Fruit fly (Drosophila melanogaster) whole organism, embryonic: Measurements from ENCODE around the gene CG11294.

Source experiments
- Blimp-1 ChIP-seq: fragments of 200-800 bp; sonication (Bioruptor generic); optimal IDR thresholded peaks from 3 replicates; lab custom pipeline; 2018; ENCODE audit warnings: missing biosample characterization, missing genetic modification characterization, mild to moderate bottlenecking, moderate library complexity, missing genetic modification reagents
- CG1024 ChIP-seq: fragments of 200-800 bp; sonication (Bioruptor generic); IDR thresholded peaks from 2 replicates; pipeline ENCODE4 v1.3.6; 2022; ENCODE audit warnings: missing biosample characterization, missing genetic modification characterization
- CG11093 ChIP-seq: fragments of 200-800 bp; sonication (Bioruptor generic); IDR thresholded peaks from 3 replicates; pipeline ENCODE4 v1.3.6; 2022; ENCODE audit warnings: missing biosample characterization, missing genetic modification characterization
- CG12071 ChIP-seq: fragments of 200-800 bp; sonication (Bioruptor generic); optimal IDR thresholded peaks from 3 replicates; lab custom pipeline; 2018; ENCODE audit warnings: missing biosample characterization, mild to moderate bottlenecking, missing genetic modification characterization
- CG12104 ChIP-seq: fragments of 200-800 bp; sonication (Bioruptor generic); optimal IDR thresholded peaks from 3 replicates; lab custom pipeline; 2016; ENCODE audit warnings: missing biosample characterization, missing genetic modification characterization
- CG12391 ChIP-seq: fragments of 200-800 bp; sonication (Bioruptor generic); optimal IDR thresholded peaks from 3 replicates; lab custom pipeline; 2018; ENCODE audit warnings: missing biosample characterization, mild to moderate bottlenecking, missing genetic modification characterization, moderate library complexity
- CG12744 ChIP-seq: fragments of 200-800 bp; sonication (Bioruptor generic); optimal IDR thresholded peaks from 2 replicates; lab custom pipeline; 2016; ENCODE audit warnings: missing biosample characterization, missing genetic modification characterization
- CG13424 ChIP-seq: fragments of 200-800 bp; sonication (Bioruptor generic); optimal IDR thresholded peaks from 2 replicates; lab custom pipeline; 2019; ENCODE audit warnings: missing biosample characterization, mild to moderate bottlenecking, missing genetic modification characterization, moderate library complexity
- CG15011 ChIP-seq: fragments of 200-800 bp; sonication (Bioruptor generic); optimal IDR thresholded peaks from 3 replicates; lab custom pipeline; 2018; ENCODE audit warnings: missing biosample characterization, mild to moderate bottlenecking, missing genetic modification characterization
- CG15696 ChIP-seq: fragments of 200-800 bp; sonication (Bioruptor generic); optimal IDR thresholded peaks from 2 replicates; lab custom pipeline; 2019; ENCODE audit warnings: missing biosample characterization, mild to moderate bottlenecking, missing genetic modification characterization, moderate library complexity
- CG16779 ChIP-seq: fragments of 200-800 bp; sonication (Bioruptor generic); IDR thresholded peaks from 2 replicates; pipeline ENCODE4 v1.3.6; 2022; ENCODE audit warnings: missing biosample characterization, missing genetic modification characterization
- CG17802 ChIP-seq: fragments of 200-800 bp; sonication (Bioruptor generic); optimal IDR thresholded peaks from 2 replicates; lab custom pipeline; 2018; ENCODE audit warnings: missing biosample characterization, mild to moderate bottlenecking, missing genetic modification characterization, moderate library complexity
- CG2116 ChIP-seq: fragments of 200-800 bp; sonication (Bioruptor generic); optimal IDR thresholded peaks from 3 replicates; lab custom pipeline; 2018; ENCODE audit warnings: missing biosample characterization, mild to moderate bottlenecking, missing genetic modification characterization
- CG2120 ChIP-seq: fragments of 200-800 bp; sonication (Bioruptor generic); optimal IDR thresholded peaks from 3 replicates; lab custom pipeline; 2016; ENCODE audit warnings: missing biosample characterization, missing genetic modification characterization
- CG2199 ChIP-seq: fragments of 200-800 bp; sonication (Bioruptor generic); IDR thresholded peaks from 3 replicates; pipeline ENCODE4 v1.3.6; 2022; ENCODE audit warnings: missing biosample characterization, missing genetic modification characterization
- CG30020 ChIP-seq: fragments of 200-800 bp; optimal IDR thresholded peaks from 2 replicates; lab custom pipeline; 2019; ENCODE audit warnings: missing biosample characterization, mild to moderate bottlenecking, missing genetic modification characterization, moderate library complexity
- CG31365 ChIP-seq: fragments of 200-800 bp; sonication (Bioruptor generic); optimal IDR thresholded peaks from 2 replicates; lab custom pipeline; 2018; ENCODE audit warnings: missing biosample characterization, mild to moderate bottlenecking, missing genetic modification characterization
- CG3281 ChIP-seq: fragments of 200-800 bp; sonication (Bioruptor generic); optimal IDR thresholded peaks from 3 replicates; lab custom pipeline; 2017; ENCODE audit warnings: missing biosample characterization, mild to moderate bottlenecking, missing genetic modification characterization
- CG33557 ChIP-seq: fragments of 200-800 bp; sonication (Bioruptor generic); optimal IDR thresholded peaks from 2 replicates; lab custom pipeline; 2019; ENCODE audit warnings: missing biosample characterization, mild to moderate bottlenecking, missing genetic modification characterization, moderate library complexity
- CG4854 ChIP-seq: fragments of 200-800 bp; sonication (Bioruptor generic); optimal IDR thresholded peaks from 2 replicates; lab custom pipeline; 2016; ENCODE audit warnings: missing biosample characterization, missing genetic modification characterization, inconsistent platforms
- CG9437 ChIP-seq: fragments of 200-800 bp; sonication (Bioruptor generic); optimal IDR thresholded peaks from 2 replicates; lab custom pipeline; 2018; ENCODE audit warnings: missing biosample characterization, mild to moderate bottlenecking, missing genetic modification characterization
- CkIIα-i1 ChIP-seq: fragments of 200-800 bp; sonication (Bioruptor generic); IDR thresholded peaks from 2 replicates; pipeline ENCODE4 v1.3.6; 2022; ENCODE audit warnings: missing biosample characterization, missing genetic modification characterization
- D19A ChIP-seq: fragments of 200-800 bp; optimal IDR thresholded peaks from 3 replicates; lab custom pipeline; 2019; ENCODE audit warnings: missing biosample characterization, mild to moderate bottlenecking, missing genetic modification characterization, moderate library complexity
- Dref ChIP-seq: fragments of 200-800 bp; sonication (Bioruptor generic); IDR thresholded peaks from 2 replicates; pipeline ENCODE4 v1.3.6; 2022; ENCODE audit warnings: missing biosample characterization, missing genetic modification characterization
- E2f1 ChIP-seq: fragments of 200-800 bp; sonication (Bioruptor generic); IDR thresholded peaks from 2 replicates; pipeline ENCODE4 v1.3.6; 2022; ENCODE audit warnings: missing biosample characterization, missing genetic modification characterization
- HLH4C ChIP-seq: fragments of 200-800 bp; sonication (Bioruptor generic); IDR thresholded peaks from 3 replicates; pipeline ENCODE4 v1.3.6; 2022; ENCODE audit warnings: missing biosample characterization, missing genetic modification characterization; ENCODE audit not compliant: partially characterized antibody
- Hand ChIP-seq: fragments of 200-800 bp; sonication (Bioruptor generic); optimal IDR thresholded peaks from 2 replicates; lab custom pipeline; 2017; ENCODE audit warnings: mild to moderate bottlenecking, missing biosample characterization, missing genetic modification reagents, missing genetic modification characterization
- HmgD ChIP-seq: fragments of 200-800 bp; sonication (Bioruptor generic); optimal IDR thresholded peaks from 3 replicates; lab custom pipeline; 2016; ENCODE audit warnings: missing biosample characterization, missing genetic modification characterization
- Hr3 ChIP-seq: fragments of 200-800 bp; sonication (Bioruptor generic); optimal IDR thresholded peaks from 3 replicates; lab custom pipeline; 2016; ENCODE audit warnings: missing biosample characterization, missing genetic modification characterization
- Mad ChIP-seq: fragments of 200-800 bp; sonication (Bioruptor generic); optimal IDR thresholded peaks from 2 replicates; lab custom pipeline; 2016; ENCODE audit warnings: missing biosample characterization, missing genetic modification characterization
- Optix ChIP-seq: fragments of 200-800 bp; sonication (Bioruptor generic); IDR thresholded peaks from 3 replicates; pipeline ENCODE4 v1.3.6; 2022; ENCODE audit warnings: missing biosample characterization, missing genetic modification characterization
- Ravus ChIP-seq: fragments of 200-800 bp; sonication (Bioruptor generic); IDR thresholded peaks from 2 replicates; pipeline ENCODE4 v1.3.6; 2022; ENCODE audit warnings: missing biosample characterization, missing genetic modification characterization
- Rfx ChIP-seq: fragments of 200-800 bp; sonication (Bioruptor generic); IDR thresholded peaks from 2 replicates; pipeline ENCODE4 v1.3.6; 2022; ENCODE audit warnings: missing biosample characterization, missing genetic modification characterization
- Six4 ChIP-seq: fragments of 200-800 bp; sonication (Bioruptor generic); optimal IDR thresholded peaks from 2 replicates; lab custom pipeline; 2016; ENCODE audit warnings: missing biosample characterization, missing genetic modification characterization
- Spps ChIP-seq: fragments of 200-800 bp; sonication (Bioruptor generic); optimal IDR thresholded peaks from 2 replicates; lab custom pipeline; 2018; ENCODE audit warnings: missing biosample characterization, mild to moderate bottlenecking, missing genetic modification characterization
- Stat92E ChIP-seq, 3 experiments: fragments of >200 bp in 2 of 3; fragments of 200-800 bp in 1 of 3; sonication (Bioruptor generic) in 1 of 3; optimal IDR thresholded peaks; 2 replicates each; lab custom pipeline; 2017 to 2019; ENCODE audit warnings: missing biosample characterization in 3 of 3, missing genetic modification characterization in 3 of 3, mild to moderate bottlenecking in 1 of 3, moderate library complexity in 1 of 3
- Tbp ChIP-seq: fragments of >200 bp; optimal IDR thresholded peaks from 2 replicates; lab custom pipeline; 2018; ENCODE audit warnings: missing biosample characterization, missing genetic modification characterization
- ab ChIP-seq: fragments of 200-800 bp; sonication (Bioruptor generic); optimal IDR thresholded peaks from 2 replicates; lab custom pipeline; 2016; ENCODE audit warnings: missing biosample characterization, missing genetic modification characterization
- btn ChIP-seq: fragments of 200-800 bp; sonication (Bioruptor generic); optimal IDR thresholded peaks from 2 replicates; lab custom pipeline; 2016; ENCODE audit warnings: missing biosample characterization, missing genetic modification characterization
- ci ChIP-seq: fragments of 200-800 bp; sonication (Bioruptor generic); IDR thresholded peaks from 3 replicates; pipeline ENCODE4 v1.3.6; 2022; ENCODE audit warnings: missing biosample characterization, missing genetic modification characterization
- dm ChIP-seq: fragments of 200-800 bp; sonication (Bioruptor generic); optimal IDR thresholded peaks from 3 replicates; lab custom pipeline; 2016; ENCODE audit warnings: missing biosample characterization, missing genetic modification characterization
- en ChIP-seq: fragments of 200-800 bp; sonication (Bioruptor generic); optimal IDR thresholded peaks from 2 replicates; lab custom pipeline; 2016; ENCODE audit warnings: missing biosample characterization, missing genetic modification characterization
- eve ChIP-seq, 2 experiments: fragments of >200 bp; optimal IDR thresholded peaks; 2 replicates each; lab custom pipeline; 2017; ENCODE audit warnings: missing biosample characterization in 2 of 2, missing genetic modification characterization in 2 of 2
- gce ChIP-seq: fragments of 200-800 bp; sonication (Bioruptor generic); IDR thresholded peaks from 3 replicates; pipeline ENCODE4 v1.3.6; 2022; ENCODE audit warnings: missing biosample characterization, missing genetic modification characterization
- h ChIP-seq: fragments of >200 bp; optimal IDR thresholded peaks from 2 replicates; lab custom pipeline; 2017
- nau ChIP-seq: fragments of 200-800 bp; sonication (Bioruptor generic); optimal IDR thresholded peaks from 3 replicates; lab custom pipeline; 2017; ENCODE audit warnings: missing biosample characterization, mild to moderate bottlenecking, missing genetic modification characterization, missing genetic modification reagents
- pfk ChIP-seq: fragments of 200-800 bp; sonication (Bioruptor generic); optimal IDR thresholded peaks from 2 replicates; lab custom pipeline; 2018; ENCODE audit warnings: missing biosample characterization, mild to moderate bottlenecking, missing genetic modification characterization, moderate library complexity
- phol ChIP-seq: fragments of 200-800 bp; sonication (Bioruptor generic); optimal IDR thresholded peaks from 3 replicates; lab custom pipeline; 2018; ENCODE audit warnings: missing biosample characterization, mild to moderate bottlenecking, missing genetic modification characterization, moderate library complexity
- run ChIP-seq: fragments of 200-800 bp; sonication (Bioruptor generic); optimal IDR thresholded peaks from 3 replicates; lab custom pipeline; 2018; ENCODE audit warnings: missing biosample characterization, mild to moderate bottlenecking, missing genetic modification characterization
- slbo ChIP-seq: fragments of 200-800 bp; sonication (Bioruptor generic); IDR thresholded peaks from 2 replicates; pipeline ENCODE4 v1.3.6; 2022; ENCODE audit warnings: missing biosample characterization, missing genetic modification characterization
- slp2 ChIP-seq: fragments of 200-800 bp; sonication (Bioruptor generic); optimal IDR thresholded peaks from 2 replicates; lab custom pipeline; 2016; ENCODE audit warnings: missing biosample characterization, missing genetic modification characterization
- ttk ChIP-seq: fragments of 200-800 bp; sonication (Bioruptor generic); IDR thresholded peaks from 2 replicates; pipeline ENCODE4 v2.1.2; 2022; ENCODE audit warnings: missing biosample characterization, missing genetic modification characterization

The CG11294 gene

dm6 chrX:8720213-8720612, 26.8 kb upstream of the CG11294 start, which contains the start of gene CG1789 (continued):
- TF ChIP-seq pfk (GFP tag; lab: Kevin White, UChicago) (no peak), Blimp-1 (GFP tag; lab: Kevin White, UChicago) (no peak), CG4854 (no peak), Six4 (GFP tag; lab: Kevin White, UChicago) (no peak), CG2199 (GFP tag; lab: Robert Waterston, UW) (no peak), CG12071 (no peak), nau (GFP tag; lab: Kevin White, UChicago) (no peak), Mad (GFP tag; lab: Kevin White, UChicago) (peak; percentile 23), CkIIα-i1 (GFP tag; lab: Robert Waterston, UW) (no peak), CG2116 (GFP tag; lab: Kevin White, UChicago) (peak; percentile 75), dm (peak; percentile 92), CG3281 (GFP tag; lab: Kevin White, UChicago) (no peak), Hr3 (GFP tag; lab: Kevin White, UChicago) (no peak), Stat92E (GFP tag; optimal IDR thresholded peaks at IDR 0.05; lab: Kevin White, UChicago) (no peak), CG9437 (no peak), Hand (GFP tag; lab: Kevin White, UChicago) (no peak), D19A (no peak), Tbp (no peak), run (tag; lab: Kevin White, UChicago) (no peak), E2f1 (no peak), eve (GFP tag; optimal IDR thresholded peaks at IDR 0.05; lab: Kevin White, UChicago) (no peak), CG15696 (tag; lab: Kevin White, UChicago) (peak; percentile 3), CG12391 (tag; lab: Kevin White, UChicago) (peak; percentile 25), CG16779 (GFP tag; lab: Robert Waterston, UW) (no peak), CG2120 (peak; percentile 49), CG11093 (GFP tag; lab: Robert Waterston, UW) (no peak), slbo (GFP tag; lab: Robert Waterston, UW) (peak; percentile 44; the same call in 1 of the 2 replicates), CG17802 (no peak), ci (no peak), HLH4C (GFP tag; lab: Robert Waterston, UW) (peak; percentile 84; the same call in 2 of the 3 replicates), CG12104 (GFP tag; lab: Kevin White, UChicago) (no peak), CG15011 (no peak), Spps (no peak), CG33557 (GFP tag; lab: Kevin White, UChicago) (no peak), btn (peak; percentile 1), h (lab: Kevin White, UChicago) (no peak), Ravus (GFP tag; lab: Robert Waterston, UW) (no peak), CG1024 (GFP tag; lab: Robert Waterston, UW) (no peak), CG31365 (tag; lab: Kevin White, UChicago) (no peak), Dref (GFP tag; lab: Robert Waterston, UW) (peak; percentile 64), HmgD (GFP tag; lab: Kevin White, UChicago) (peak; percentile 46), en (no peak), ab (GFP tag; lab: Kevin White, UChicago) (no peak), phol (tag; lab: Kevin White, UChicago) (peak; percentile 31), gce (GFP tag; lab: Robert Waterston, UW) (no peak), CG13424 (tag; lab: Kevin White, UChicago) (peak; percentile 29), slp2 (GFP tag; lab: Kevin White, UChicago) (no peak), Rfx (0 out of 2 replicates have a peak, but pooled peaks have one; percentile 49), ttk (GFP tag; lab: Robert Waterston, UW) (no peak), CG30020 (tag; lab: Kevin White, UChicago) (peak; percentile 23), Optix (GFP tag; lab: Robert Waterston, UW) (no peak), CG12744 (GFP tag; lab: Kevin White, UChicago) (no peak)
